Worm (Caenorhabditis elegans): Measurements from ENCODE around the gene col-33.
A peak's percentile ranks its signal among the peaks of the same experiment; 100 is the strongest.

The col-33 gene

ce11 chrIV:4215349-4215748, 47.7 kb upstream of the col-33 start (continued):
- peak in 3 of 6 experiments; percentile 23 to 72 (median 47) for TF ChIP-seq elt-3 (tag; optimal IDR thresholded peaks at IDR 0.05)
- TF ChIP-seq mab-9 (GFP tag; IDR thresholded peaks at IDR 0.05): no peak
- peak; percentile 32 for TF ChIP-seq tbx-2 (tag; optimal IDR thresholded peaks at IDR 0.05)
- TF ChIP-seq tlp-1 (tag; optimal IDR thresholded peaks at IDR 0.05): no peak
- no peak for TF ChIP-seq vab-15 (tag; optimal IDR thresholded peaks at IDR 0.05)
- peak; percentile 78 for TF ChIP-seq nhr-71 (tag; optimal IDR thresholded peaks at IDR 0.05)
- peak; percentile 29 for TF ChIP-seq nhr-90 (tag; optimal IDR thresholded peaks at IDR 0.05; ENCODE audit: poor library complexity)
- TF ChIP-seq egl-13 (tag; optimal IDR thresholded peaks at IDR 0.05): no peak
- TF ChIP-seq ztf-4 (tag; optimal IDR thresholded peaks at IDR 0.05): peak; percentile 28
- peak in 2 of 3 experiments; percentile 24 to 45 for TF ChIP-seq dpl-1 (GFP tag; optimal IDR thresholded peaks at IDR 0.05)
- TF ChIP-seq mdl-1 (tag; optimal IDR thresholded peaks at IDR 0.05): peak in 1 of 2 experiments; percentile 81
- TF ChIP-seq sox-4 (tag; optimal IDR thresholded peaks at IDR 0.05): no peak
- TF ChIP-seq nhr-19 (GFP tag; conservative IDR thresholded peaks at IDR 0.05): peak; percentile 34
- no peak for TF ChIP-seq C04F5.9 (tag; optimal IDR thresholded peaks at IDR 0.05)
- TF ChIP-seq unc-130 (tag; optimal IDR thresholded peaks at IDR 0.05): no peak
- TF ChIP-seq mep-1 (tag; optimal IDR thresholded peaks at IDR 0.05): peak; percentile 78
- peak; percentile 54 for TF ChIP-seq swsn-7 (tag; optimal IDR thresholded peaks at IDR 0.05)
- TF ChIP-seq ceh-8 (GFP tag; optimal IDR thresholded peaks at IDR 0.05): no peak
- no peak for TF ChIP-seq nhr-76 (tag; optimal IDR thresholded peaks at IDR 0.05)
- TF ChIP-seq alr-1 (tag; optimal IDR thresholded peaks at IDR 0.05; ENCODE audit: borderline replicate concordance): no peak
- no peak for TF ChIP-seq pag-3 (tag; optimal IDR thresholded peaks at IDR 0.05; ENCODE audit: borderline replicate concordance, insufficient read depth)
- TF ChIP-seq fkh-4 (tag; optimal IDR thresholded peaks at IDR 0.05; ENCODE audit: borderline replicate concordance): no peak
- TF ChIP-seq ces-1 (GFP tag; optimal IDR thresholded peaks at IDR 0.05): no peak
- peak; percentile 80 for TF ChIP-seq snu-23 (GFP tag; optimal IDR thresholded peaks at IDR 0.05)
- TF ChIP-seq pax-3 (tag; optimal IDR thresholded peaks at IDR 0.05): peak; percentile 7
- TF ChIP-seq nhr-20 (tag; optimal IDR thresholded peaks at IDR 0.05): peak; percentile 72
- peak; percentile 39 for TF ChIP-seq F16B12.6 (tag; optimal IDR thresholded peaks at IDR 0.05)
- TF ChIP-seq ceh-82 (tag; optimal IDR thresholded peaks at IDR 0.05): peak; percentile 21 to 61 (median 39)
- TF ChIP-seq ama-1 (optimal IDR thresholded peaks at IDR 0.05): peak; percentile 63
- TF ChIP-seq unc-98 (GFP tag; IDR thresholded peaks at IDR 0.05): no peak
- no peak for TF ChIP-seq isw-1 (GFP tag; IDR thresholded peaks at IDR 0.05)
- TF ChIP-seq lin-39 (tag; optimal IDR thresholded peaks at IDR 0.05): no peak
- no peak for TF ChIP-seq snpc-4 (tag; optimal IDR thresholded peaks at IDR 0.05)
- TF ChIP-seq xbp-1 (tag; optimal IDR thresholded peaks at IDR 0.05): peak; percentile 10
- TF ChIP-seq unc-86 (tag; optimal IDR thresholded peaks at IDR 0.05): no peak
- TF ChIP-seq lsy-2 (tag; optimal IDR thresholded peaks at IDR 0.05): peak; percentile 63 to 89
- no peak for TF ChIP-seq ceh-63 (GFP tag; optimal IDR thresholded peaks at IDR 0.05)
- peak; percentile 52 for TF ChIP-seq nhr-77 (tag; optimal IDR thresholded peaks at IDR 0.05)
- no peak for TF ChIP-seq efl-3 (GFP tag; optimal IDR thresholded peaks at IDR 0.05)
- peak; percentile 5 for TF ChIP-seq dsc-1 (tag; optimal IDR thresholded peaks at IDR 0.05)
- TF ChIP-seq ceh-90 (tag; optimal IDR thresholded peaks at IDR 0.05): no peak

- TF ChIP-seq nhr-90 (tag; optimal IDR thresholded peaks at IDR 0.05; ENCODE audit: poor library complexity) (peak; percentile 58), efl-3 (GFP tag; optimal IDR thresholded peaks at IDR 0.05) (no peak), elt-3 (tag; optimal IDR thresholded peaks at IDR 0.05) (peak in 2 of 6 experiments; percentile 46 to 96), blmp-1 (tag; optimal IDR thresholded peaks at IDR 0.05) (peak; percentile 75), nhr-19 (GFP tag; conservative IDR thresholded peaks at IDR 0.05) (peak; percentile 72), nhr-47 (tag; optimal IDR thresholded peaks at IDR 0.05) (peak; percentile 31), mdl-1 (tag; optimal IDR thresholded peaks at IDR 0.05) (peak in 1 of 2 experiments; percentile 88), dpl-1 (GFP tag; optimal IDR thresholded peaks at IDR 0.05) (no peak), nhr-85 (tag) (peak; percentile 79), snu-23 (GFP tag; optimal IDR thresholded peaks at IDR 0.05) (peak; percentile 19), sup-37 (GFP tag; optimal IDR thresholded peaks at IDR 0.05) (no peak), nhr-20 (tag; optimal IDR thresholded peaks at IDR 0.05) (peak; percentile 74), tbx-2 (tag; optimal IDR thresholded peaks at IDR 0.05) (peak; percentile 27), unc-130 (tag; optimal IDR thresholded peaks at IDR 0.05) (peak; percentile 76), lin-35 (GFP tag; optimal IDR thresholded peaks at IDR 0.05) (peak in 1 of 2 experiments; percentile 49), nhr-71 (tag; optimal IDR thresholded peaks at IDR 0.05) (peak; percentile 64), ceh-8 (GFP tag; optimal IDR thresholded peaks at IDR 0.05) (no peak), elt-2 (tag; optimal IDR thresholded peaks at IDR 0.05) (peak; percentile 27), efl-1 (optimal IDR thresholded peaks at IDR 0.05) (no peak), efl-1 (GFP tag; optimal IDR thresholded peaks at IDR 0.05 in 1 of 2) (peak in 1 of 2 experiments; percentile 49), grh-1 (GFP tag; IDR thresholded peaks at IDR 0.05) (peak; percentile 35; the same call in 1 of the 2 replicates)
These were observed 46.8 kb upstream of the col-33 start for ce11 chrIV:4216099-4216894.

All from whole organism, L1 larva.